Fruit fly (Drosophila melanogaster) whole organism, prepupa: ENCODE results near the gene CG17601.

ENCODE experiments used
- Blimp-1 ChIP-seq: fragments of 200-800 bp; sonication (Bioruptor generic); optimal IDR thresholded peaks from 3 replicates; lab custom pipeline; 2017; ENCODE audit warnings: missing biosample characterization, missing genetic modification characterization, mild to moderate bottlenecking, moderate library complexity, missing genetic modification reagents
- CG3919 ChIP-seq: fragments of 200-800 bp; sonication (Bioruptor generic); optimal IDR thresholded peaks from 3 replicates; lab custom pipeline; 2016; ENCODE audit warnings: missing biosample characterization, missing genetic modification characterization
- CG6276 ChIP-seq: fragments of 200-800 bp; sonication (Bioruptor generic); optimal IDR thresholded peaks from 2 replicates; lab custom pipeline; 2017; ENCODE audit warnings: missing biosample characterization, mild to moderate bottlenecking, missing genetic modification characterization
- CG6792 ChIP-seq: fragments of 200-800 bp; sonication (Bioruptor generic); optimal IDR thresholded peaks from 3 replicates; lab custom pipeline; 2016; ENCODE audit warnings: missing biosample characterization, missing genetic modification characterization
- CG8319 ChIP-seq: fragments of 200-800 bp; sonication (Bioruptor generic); optimal IDR thresholded peaks from 3 replicates; lab custom pipeline; 2016; ENCODE audit warnings: missing biosample characterization, missing genetic modification characterization
- CG8632 ChIP-seq: fragments of 200-800 bp; sonication (Bioruptor generic); optimal IDR thresholded peaks from 3 replicates; lab custom pipeline; 2016; ENCODE audit warnings: missing biosample characterization, missing genetic modification characterization
- Eip75B ChIP-seq: fragments of 200-800 bp; sonication (Bioruptor generic); optimal IDR thresholded peaks from 3 replicates; lab custom pipeline; 2016; ENCODE audit warnings: missing biosample characterization, missing genetic modification characterization
- Eip78C ChIP-seq: fragments of 200-800 bp; sonication (Bioruptor generic); peaks from one replicate; lab custom pipeline; 2016; ENCODE audit warnings: missing biosample characterization, missing genetic modification characterization
- fd59A ChIP-seq: fragments of 200-800 bp; sonication (Bioruptor generic); optimal IDR thresholded peaks from 2 replicates; lab custom pipeline; 2017; ENCODE audit warnings: missing biosample characterization, mild to moderate bottlenecking, missing genetic modification characterization, missing genetic modification reagents
- lz ChIP-seq: fragments of 200-800 bp; sonication (Bioruptor generic); optimal IDR thresholded peaks from 3 replicates; lab custom pipeline; 2016; ENCODE audit warnings: missing biosample characterization, missing genetic modification characterization
- pdm3 ChIP-seq: fragments of 200-800 bp; sonication (Bioruptor generic); optimal IDR thresholded peaks from 3 replicates; lab custom pipeline; 2016; ENCODE audit warnings: missing biosample characterization, missing genetic modification characterization
- topi ChIP-seq: fragments of 200-800 bp; sonication (Bioruptor generic); optimal IDR thresholded peaks from 3 replicates; lab custom pipeline; 2016; ENCODE audit warnings: missing biosample characterization, missing genetic modification characterization

DNA sequence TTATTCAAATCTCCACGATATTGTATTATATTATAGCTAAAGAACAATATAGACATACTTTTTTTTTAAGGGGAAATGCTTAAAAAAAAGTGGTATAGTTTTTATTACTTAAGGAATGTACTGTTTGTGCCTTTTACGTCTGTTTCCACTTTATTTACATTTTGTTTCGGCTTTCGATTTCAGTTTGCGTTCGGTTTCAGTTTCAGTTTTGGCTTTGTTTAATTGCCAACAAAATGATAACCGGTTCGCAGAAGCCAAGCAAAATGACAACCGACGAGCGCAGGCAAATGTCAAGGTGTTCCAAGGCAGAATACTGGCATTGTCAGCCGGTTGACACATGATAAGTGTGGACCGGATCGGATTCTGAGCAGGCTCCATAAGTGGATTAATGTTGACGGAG, 19.7 kb upstream of the CG17601 start:
- no peak for TF ChIP-seq CG8319
- no peak for TF ChIP-seq CG8632
- peak; percentile 41 for TF ChIP-seq Eip78C (GFP tag; lab: Kevin White, UChicago)
- peak; percentile 91 for TF ChIP-seq Blimp-1 (GFP tag; lab: Kevin White, UChicago)
- TF ChIP-seq lz (GFP tag; lab: Kevin White, UChicago): no peak
- TF ChIP-seq Eip75B (GFP tag; lab: Kevin White, UChicago): no peak
- no peak for TF ChIP-seq CG6276 (GFP tag; lab: Kevin White, UChicago)
- no peak for TF ChIP-seq fd59A
- no peak for TF ChIP-seq topi (GFP tag; lab: Kevin White, UChicago)
- TF ChIP-seq CG6792 (GFP tag; lab: Kevin White, UChicago): no peak
- no peak for TF ChIP-seq CG3919 (GFP tag; lab: Kevin White, UChicago)
- TF ChIP-seq pdm3: no peak
